Worm (Caenorhabditis elegans) whole organism, L4 larva: ENCODE measurements around the gene djr-1.2.
A peak's percentile ranks its signal among the peaks of the same experiment; 100 is the strongest.

Experiments used
- D1046.2 ChIP-seq: fragments of 200-800 bp; sonication (Bioruptor generic); IDR thresholded peaks from 2 replicates; pipeline ENCODE4 v1.3.6; 2022; ENCODE audit warnings: missing genetic modification characterization, missing compliant biosample characterization
- F44E2.7 ChIP-seq: fragments of 200-800 bp; sonication (Bioruptor generic); IDR thresholded peaks from 2 replicates; pipeline ENCODE4 v2.1.2; 2022; ENCODE audit warnings: missing genetic modification characterization, missing compliant biosample characterization
- R02D3.7 ChIP-seq: fragments of 150-350 bp; sonication (generic microtip); optimal IDR thresholded peaks from 3 replicates; lab custom pipeline; 2014; ENCODE audit warnings: missing biosample characterization, missing genetic modification characterization
- T20F7.1 ChIP-seq: fragments of 200-800 bp; sonication (Bioruptor generic); optimal IDR thresholded peaks from 2 replicates; lab custom pipeline; 2018; ENCODE audit warnings: mild to moderate bottlenecking, missing genetic modification characterization, missing compliant biosample characterization
- Y105C5A.15 ChIP-seq: fragments of 200-800 bp; sonication (Bioruptor generic); IDR thresholded peaks from 2 replicates; pipeline ENCODE4 v1.3.6; 2022; ENCODE audit warnings: missing genetic modification characterization, missing compliant biosample characterization
- Y75B8A.6 ChIP-seq: fragments of 200-800 bp; sonication (Bioruptor generic); IDR thresholded peaks from 2 replicates; pipeline ENCODE4 v1.3.6; 2022; ENCODE audit warnings: missing genetic modification reagents, missing genetic modification characterization, missing compliant biosample characterization
- ZK546.5 ChIP-seq, 2 experiments: sonication (generic microtip); optimal IDR thresholded peaks; 2 replicates each; lab custom pipeline; 2017; ENCODE audit warnings: missing biosample characterization in 2 of 2, missing genetic modification characterization in 2 of 2
- aly-2 ChIP-seq: sonication (generic microtip); optimal IDR thresholded peaks from 2 replicates; lab custom pipeline; 2018; ENCODE audit warnings: missing biosample characterization, missing genetic modification characterization
- ama-1 ChIP-seq: fragments of 150-350 bp; optimal IDR thresholded peaks from 2 replicates; lab custom pipeline; 2014; ENCODE audit warnings: inconsistent platforms, mixed read lengths
- arid-1 ChIP-seq: fragments of 200-800 bp; sonication (Bioruptor generic); conservative IDR thresholded peaks from 2 replicates; pipeline ENCODE4 v1.3.6; 2022; ENCODE audit warnings: missing genetic modification reagents, missing genetic modification characterization, missing compliant biosample characterization
- ceh-62 ChIP-seq: sonication (generic microtip); optimal IDR thresholded peaks from 2 replicates; lab custom pipeline; 2017; ENCODE audit warnings: missing biosample characterization, missing genetic modification characterization
- ctbp-1 ChIP-seq: fragments of 200-800 bp; sonication (Bioruptor generic); IDR thresholded peaks from 2 replicates; pipeline ENCODE4 v1.3.6; 2022; ENCODE audit warnings: missing genetic modification reagents, missing genetic modification characterization, missing compliant biosample characterization
- daf-16 ChIP-seq, 3 experiments: sonication (generic microtip); optimal IDR thresholded peaks; 2 replicates each; lab custom pipeline; 2016 to 2017; ENCODE audit warnings: missing genetic modification characterization in 3 of 3, missing genetic modification reagents in 3 of 3, mild to moderate bottlenecking in 2 of 3, missing compliant biosample characterization in 2 of 3, missing biosample characterization in 1 of 3, moderate library complexity in 1 of 3
- dmd-6 ChIP-seq: fragments of 200-800 bp; sonication (Bioruptor generic); IDR thresholded peaks from 2 replicates; pipeline ENCODE4 v1.3.6; 2022; ENCODE audit warnings: missing genetic modification reagents, missing genetic modification characterization, missing compliant biosample characterization
- dve-1 ChIP-seq: sonication (generic microtip); optimal IDR thresholded peaks from 2 replicates; lab custom pipeline; 2017; ENCODE audit warnings: antibody characterized with exemption, mild to moderate bottlenecking, missing genetic modification characterization, missing compliant biosample characterization; ENCODE audit not compliant: insufficient read depth
- egl-27 ChIP-seq: sonication (generic microtip); optimal IDR thresholded peaks from 3 replicates; lab custom pipeline; 2017; ENCODE audit warnings: missing biosample characterization, missing genetic modification reagents, missing genetic modification characterization
- fkh-10 ChIP-seq: fragments of 150-350 bp; optimal IDR thresholded peaks from 2 replicates; lab custom pipeline; 2014; ENCODE audit warnings: missing biosample characterization, missing genetic modification reagents, missing genetic modification characterization
- fos-1 ChIP-seq: fragments of 150-350 bp; optimal IDR thresholded peaks from 2 replicates; lab custom pipeline; 2014; ENCODE audit warnings: missing biosample characterization, missing genetic modification characterization
- hif-1 ChIP-seq, 2 experiments: sonication (generic microtip); optimal IDR thresholded peaks; 2 replicates each; lab custom pipeline; 2016 to 2017; ENCODE audit warnings: missing compliant biosample characterization in 2 of 2, missing genetic modification characterization in 2 of 2, missing genetic modification reagents in 2 of 2, missing genotype in 2 of 2, mild to moderate bottlenecking in 1 of 2
- hlh-11 ChIP-seq: fragments of 200-800 bp; sonication (Bioruptor generic); optimal IDR thresholded peaks from 2 replicates; lab custom pipeline; 2018; ENCODE audit warnings: mild to moderate bottlenecking, missing genetic modification characterization, missing compliant biosample characterization
- hlh-30 ChIP-seq: sonication (generic microtip); optimal IDR thresholded peaks from 2 replicates; lab custom pipeline; 2017; ENCODE audit warnings: antibody characterized with exemption, mild to moderate bottlenecking, missing genetic modification characterization, missing compliant biosample characterization; ENCODE audit not compliant: insufficient read depth
- jun-1 ChIP-seq: fragments of 150-350 bp; optimal IDR thresholded peaks from 2 replicates; lab custom pipeline; 2014; ENCODE audit warnings: missing biosample characterization, missing genetic modification reagents, missing genetic modification characterization
- lin-1 ChIP-seq: fragments of 200-800 bp; sonication (Bioruptor generic); IDR thresholded peaks from 2 replicates; pipeline ENCODE4 v1.3.6; 2022; ENCODE audit warnings: missing genetic modification reagents, missing genetic modification characterization, missing compliant biosample characterization
- lin-15B ChIP-seq: fragments of 150-350 bp; sonication (generic microtip); optimal IDR thresholded peaks from 3 replicates; lab custom pipeline; 2014; ENCODE audit warnings: missing biosample characterization, missing genetic modification characterization
- madf-9 ChIP-seq: fragments of 200-800 bp; sonication (Bioruptor generic); conservative IDR thresholded peaks from 2 replicates; pipeline ENCODE4 v1.3.6; 2022; ENCODE audit warnings: missing genetic modification reagents, missing genetic modification characterization, missing compliant biosample characterization
- mdt-29 ChIP-seq: fragments of 200-800 bp; sonication (Bioruptor generic); IDR thresholded peaks from 2 replicates; pipeline ENCODE4 v1.3.6; 2022; ENCODE audit warnings: missing genetic modification reagents, missing genetic modification characterization, missing compliant biosample characterization
- mep-1 ChIP-seq: fragments of 150-350 bp; sonication (generic microtip); optimal IDR thresholded peaks from 3 replicates; lab custom pipeline; 2014; ENCODE audit warnings: missing biosample characterization, missing genetic modification characterization
- mes-2 ChIP-seq: sonication (generic microtip); optimal IDR thresholded peaks from 2 replicates; lab custom pipeline; 2016; ENCODE audit warnings: missing genotype, mild to moderate bottlenecking, missing genetic modification characterization, missing compliant biosample characterization; ENCODE audit not compliant: poor library complexity, severe bottlenecking
- nhr-10 ChIP-seq: fragments of 150-350 bp; optimal IDR thresholded peaks from 2 replicates; lab custom pipeline; 2014; ENCODE audit warnings: missing biosample characterization, missing genetic modification characterization
- nhr-102 ChIP-seq: sonication (generic microtip); optimal IDR thresholded peaks from 2 replicates; lab custom pipeline; 2016; ENCODE audit warnings: mild to moderate bottlenecking, missing genetic modification characterization, moderate library complexity, missing compliant biosample characterization
- nhr-25 ChIP-seq: sonication (generic microtip); optimal IDR thresholded peaks from 2 replicates; lab custom pipeline; 2017; ENCODE audit warnings: missing genetic modification characterization, mild to moderate bottlenecking, missing compliant biosample characterization, antibody characterized with exemption, moderate library complexity, borderline replicate concordance; ENCODE audit not compliant: insufficient read depth
- nhr-28 ChIP-seq: fragments of 150-350 bp; optimal IDR thresholded peaks from 2 replicates; lab custom pipeline; 2014; ENCODE audit warnings: missing biosample characterization, missing genetic modification characterization
- nhr-41 ChIP-seq: fragments of 200-800 bp; sonication (Bioruptor generic); IDR thresholded peaks from 2 replicates; pipeline ENCODE4 v1.3.6; 2022; ENCODE audit warnings: missing genetic modification reagents, missing genetic modification characterization, missing compliant biosample characterization
- nhr-48 ChIP-seq: sonication (generic microtip); optimal IDR thresholded peaks from 2 replicates; lab custom pipeline; 2016; ENCODE audit warnings: mild to moderate bottlenecking, missing genetic modification characterization, missing compliant biosample characterization
- nhr-6 ChIP-seq: fragments of 150-350 bp; optimal IDR thresholded peaks from 2 replicates; lab custom pipeline; 2014; ENCODE audit warnings: missing biosample characterization, missing genetic modification characterization
- nhr-76 ChIP-seq: fragments of 150-350 bp; optimal IDR thresholded peaks from 2 replicates; lab custom pipeline; 2014; ENCODE audit warnings: missing biosample characterization, missing genetic modification characterization
- pha-4 ChIP-seq, 2 experiments: fragments of 150-350 bp in 1 of 2; fragments of 200-800 bp in 1 of 2; sonication (Bioruptor generic) in 1 of 2; IDR thresholded peaks in 1 of 2; optimal IDR thresholded peaks in 1 of 2; 2 replicates each; pipeline versions ENCODE4 v1.3.6 to Lab custom; 2014 to 2022; ENCODE audit warnings: missing genetic modification characterization in 2 of 2, missing genetic modification reagents in 2 of 2, missing biosample characterization in 1 of 2, missing compliant biosample characterization in 1 of 2
- php-3 ChIP-seq: fragments of 200-800 bp; sonication (Bioruptor generic); IDR thresholded peaks from 2 replicates; pipeline ENCODE4 v1.3.6; 2022; ENCODE audit warnings: missing genetic modification reagents, missing genetic modification characterization, missing compliant biosample characterization
- spr-3 ChIP-seq: fragments of 200-800 bp; sonication (Bioruptor generic); optimal IDR thresholded peaks from 2 replicates; lab custom pipeline; 2018; ENCODE audit warnings: mild to moderate bottlenecking, missing genetic modification characterization, missing compliant biosample characterization
- tra-1 ChIP-seq: fragments of 200-800 bp; sonication (Bioruptor generic); IDR thresholded peaks from 2 replicates; pipeline ENCODE4 v1.3.6; 2022; ENCODE audit warnings: missing genetic modification reagents, missing genetic modification characterization, missing compliant biosample characterization
- unc-130 ChIP-seq: sonication (generic microtip); optimal IDR thresholded peaks from 2 replicates; lab custom pipeline; 2016; ENCODE audit warnings: missing genetic modification reagents, missing genetic modification characterization, missing compliant biosample characterization
- unc-39 ChIP-seq: sonication (generic microtip); optimal IDR thresholded peaks from 2 replicates; lab custom pipeline; 2017; ENCODE audit warnings: missing biosample characterization, missing genetic modification characterization
- unc-62 ChIP-seq, 3 experiments: fragments of 150-350 bp in 1 of 3; sonication (generic microtip); optimal IDR thresholded peaks in 2 of 3; peaks in 1 of 3; 1 replicate in 1 of 3; 2 replicates in 2 of 3; lab custom pipeline; 2014 to 2017; ENCODE audit warnings: missing biosample characterization in 3 of 3, missing genetic modification characterization in 3 of 3, missing genetic modification reagents in 3 of 3, missing genotype in 1 of 3
- zag-1 ChIP-seq: fragments of 150-350 bp; optimal IDR thresholded peaks from 2 replicates; lab custom pipeline; 2014; ENCODE audit warnings: missing biosample characterization, missing genetic modification characterization
- zip-2 ChIP-seq: fragments of 150-350 bp; optimal IDR thresholded peaks from 2 replicates; lab custom pipeline; 2014; ENCODE audit warnings: missing biosample characterization, missing genetic modification characterization
- ztf-11 ChIP-seq: fragments of 150-350 bp; optimal IDR thresholded peaks from 2 replicates; lab custom pipeline; 2014; ENCODE audit warnings: missing biosample characterization, missing genetic modification characterization
- ztf-7 ChIP-seq: fragments of 150-350 bp; optimal IDR thresholded peaks from 2 replicates; lab custom pipeline; 2014; ENCODE audit warnings: missing biosample characterization, missing genetic modification characterization

The djr-1.2 gene

DNA sequence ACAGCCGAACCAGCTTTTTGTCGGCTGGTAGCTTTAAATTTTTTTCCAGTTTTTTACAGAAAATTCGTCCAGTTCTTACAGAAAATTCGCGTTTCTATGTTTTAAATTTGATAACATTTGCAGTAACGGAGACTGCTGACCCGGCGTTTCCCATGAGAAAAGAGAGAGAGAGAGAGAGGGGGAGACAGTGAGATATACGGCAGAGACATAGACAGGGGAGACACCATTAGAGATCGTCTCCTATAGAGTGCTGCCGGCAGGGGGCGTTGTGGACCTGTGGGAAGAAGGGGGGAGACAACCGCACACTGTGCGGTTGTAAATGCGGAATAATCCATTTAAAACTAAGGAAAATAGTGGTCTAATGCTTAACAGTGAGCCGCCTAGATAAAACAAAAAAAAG is 25.3 kb downstream of the djr-1.2 start (continued):
- TF ChIP-seq ceh-62 (tag; lab: Kevin White, UChicago) (no peak), zip-2 (no peak), fos-1 (tag; lab: Kevin White, UChicago) (no peak), hif-1 (tag; optimal IDR thresholded peaks at IDR 0.05; lab: Kevin White, UChicago) (no peak), tra-1 (GFP tag; lab: Robert Waterston, UW) (no peak), unc-62 (GFP tag; optimal IDR thresholded peaks at IDR 0.05 in 1 of 2; lab: Kevin White, UChicago) (no peak), unc-62 (tag; optimal IDR thresholded peaks at IDR 0.05; lab: Kevin White, UChicago) (no peak), unc-39 (tag; lab: Kevin White, UChicago) (no peak), nhr-10 (tag; lab: Kevin White, UChicago) (no peak), ZK546.5 (tag; optimal IDR thresholded peaks at IDR 0.05; lab: Kevin White, UChicago) (no peak), nhr-102 (no peak), dmd-6 (GFP tag; lab: Robert Waterston, UW) (no peak), egl-27 (tag; lab: Kevin White, UChicago) (no peak)

- TF ChIP-seq ztf-7 = peak; percentile 67
- no peak for TF ChIP-seq nhr-76 (tag; lab: Kevin White, UChicago)
- no peak for TF ChIP-seq unc-62 (GFP tag; optimal IDR thresholded peaks at IDR 0.05 in 1 of 2; lab: Kevin White, UChicago)
- no peak for TF ChIP-seq unc-62 (tag; optimal IDR thresholded peaks at IDR 0.05; lab: Kevin White, UChicago)
- TF ChIP-seq R02D3.7 (tag; lab: Kevin White, UChicago) = no peak
- no peak for TF ChIP-seq nhr-10 (tag; lab: Kevin White, UChicago)
- TF ChIP-seq ama-1 (lab: Kevin White, UChicago) = no peak
- TF ChIP-seq spr-3 = no peak
- peak; percentile 38; the same call in 1 of the 2 replicates for TF ChIP-seq pha-4 (GFP tag; IDR thresholded peaks at IDR 0.05; lab: Robert Waterston, UW)
- peak; percentile 29 for TF ChIP-seq pha-4 (tag; optimal IDR thresholded peaks at IDR 0.05; lab: Kevin White, UChicago)
- TF ChIP-seq mep-1 (tag; lab: Kevin White, UChicago) = no peak
- TF ChIP-seq lin-15B = no peak
- peak; percentile 58; the same call in 1 of the 2 replicates for TF ChIP-seq nhr-41 (GFP tag; lab: Robert Waterston, UW)
- peak; percentile 97 for TF ChIP-seq dmd-6 (GFP tag; lab: Robert Waterston, UW)
- peak; percentile 70 for TF ChIP-seq T20F7.1 (GFP tag; lab: Kevin White, UChicago)
- TF ChIP-seq Y75B8A.6 (GFP tag; lab: Robert Waterston, UW) = no peak
- TF ChIP-seq hlh-30 (tag; lab: Kevin White, UChicago) = peak; percentile 79
- no peak for TF ChIP-seq tra-1 (GFP tag; lab: Robert Waterston, UW)
- peak; percentile 93 for TF ChIP-seq dve-1 (tag; lab: Kevin White, UChicago)
- TF ChIP-seq ctbp-1 = no peak
- TF ChIP-seq nhr-102 = peak; percentile 66
- no peak for TF ChIP-seq arid-1 (GFP tag; lab: Robert Waterston, UW)
- peak in 1 of 2 experiments; percentile 57 for TF ChIP-seq daf-16 (GFP tag; optimal IDR thresholded peaks at IDR 0.05; lab: Kevin White, UChicago)
- TF ChIP-seq daf-16 (tag; optimal IDR thresholded peaks at IDR 0.05; lab: Kevin White, UChicago) = peak; percentile 95
- no peak for TF ChIP-seq mes-2 (tag; lab: Kevin White, UChicago)
- peak; percentile 78 for TF ChIP-seq php-3 (GFP tag; lab: Robert Waterston, UW)
- TF ChIP-seq F44E2.7 (GFP tag; lab: Robert Waterston, UW) = no peak
- TF ChIP-seq zag-1 (tag; lab: Kevin White, UChicago) = no peak
- TF ChIP-seq hlh-11 (tag; lab: Kevin White, UChicago) = peak; percentile 84
- no peak for TF ChIP-seq madf-9 (GFP tag; lab: Robert Waterston, UW)
- no peak for TF ChIP-seq mdt-29 (GFP tag; lab: Robert Waterston, UW)
- no peak for TF ChIP-seq nhr-25 (tag; lab: Kevin White, UChicago)
- TF ChIP-seq unc-130 (GFP tag; lab: Kevin White, UChicago) = no peak
- no peak for TF ChIP-seq D1046.2
- TF ChIP-seq nhr-6 (tag; lab: Kevin White, UChicago) = peak; percentile 17
- TF ChIP-seq ztf-11 = no peak
- TF ChIP-seq nhr-48 (tag; lab: Kevin White, UChicago) = peak; percentile 45
- TF ChIP-seq fkh-10 (GFP tag; lab: Kevin White, UChicago) = no peak
- no peak for TF ChIP-seq jun-1 (tag; lab: Kevin White, UChicago)
- 0 out of 2 replicates have a peak, but pooled peaks have one; percentile 45 for TF ChIP-seq lin-1
- TF ChIP-seq Y105C5A.15 = no peak
- TF ChIP-seq nhr-28 (tag; lab: Kevin White, UChicago) = peak; percentile 81
- no peak for TF ChIP-seq aly-2 (tag; lab: Kevin White, UChicago)
- peak; percentile 95 for TF ChIP-seq zip-2
Measured at ce11 chrV:4024777-4025176, 30.1 kb downstream of the djr-1.2 start, which contains the start of gene K09D9.1. TSS of gene K09D9.1 (plus strand) at chrV:4025047.
